Fruit fly (Drosophila melanogaster) whole organism, embryonic: ENCODE data around the gene Zaf1.

Experiments used
- CG10431 ChIP-seq: fragments of 200-800 bp; sonication (Bioruptor generic); optimal IDR thresholded peaks from 3 replicates; lab custom pipeline; 2018; ENCODE audit warnings: missing biosample characterization, mild to moderate bottlenecking, missing genetic modification characterization
- CG11247 ChIP-seq: fragments of 200-800 bp; sonication (Bioruptor generic); IDR thresholded peaks from 2 replicates; pipeline ENCODE4 v1.3.6; 2022; ENCODE audit warnings: missing biosample characterization, missing genetic modification characterization
- CG11560 ChIP-seq: fragments of 200-800 bp; sonication (Bioruptor generic); IDR thresholded peaks from 3 replicates; pipeline ENCODE4 v1.3.6; 2022; ENCODE audit warnings: missing biosample characterization, missing genetic modification characterization
- CG12104 ChIP-seq: fragments of 200-800 bp; sonication (Bioruptor generic); optimal IDR thresholded peaks from 3 replicates; lab custom pipeline; 2016; ENCODE audit warnings: missing biosample characterization, missing genetic modification characterization
- CG13424 ChIP-seq: fragments of 200-800 bp; sonication (Bioruptor generic); optimal IDR thresholded peaks from 2 replicates; lab custom pipeline; 2019; ENCODE audit warnings: missing biosample characterization, mild to moderate bottlenecking, missing genetic modification characterization, moderate library complexity
- CG14441 ChIP-seq: fragments of 200-800 bp; sonication (Bioruptor generic); IDR thresholded peaks from 2 replicates; pipeline ENCODE4 v1.3.6; 2022; ENCODE audit warnings: missing biosample characterization, missing genetic modification characterization
- CG15514 ChIP-seq: fragments of 200-800 bp; sonication (Bioruptor generic); optimal IDR thresholded peaks from 3 replicates; lab custom pipeline; 2017; ENCODE audit warnings: missing biosample characterization, missing genetic modification characterization, mild to moderate bottlenecking, moderate library complexity, missing genetic modification reagents
- CG1602 ChIP-seq: fragments of 200-800 bp; sonication (Bioruptor generic); optimal IDR thresholded peaks from 3 replicates; lab custom pipeline; 2016; ENCODE audit warnings: missing biosample characterization, missing genetic modification characterization
- CG17186 ChIP-seq: fragments of 200-800 bp; sonication (Bioruptor generic); optimal IDR thresholded peaks from 3 replicates; lab custom pipeline; 2017; ENCODE audit warnings: missing biosample characterization, missing genetic modification reagents, missing genetic modification characterization
- CG18619 ChIP-seq: fragments of 200-800 bp; sonication (Bioruptor generic); optimal IDR thresholded peaks from 3 replicates; lab custom pipeline; 2017; ENCODE audit warnings: missing biosample characterization, mild to moderate bottlenecking, missing genetic modification characterization
- CG2202 ChIP-seq: fragments of 200-800 bp; sonication (Bioruptor generic); optimal IDR thresholded peaks from 2 replicates; lab custom pipeline; 2018; ENCODE audit warnings: missing biosample characterization, mild to moderate bottlenecking, missing genetic modification characterization
- CG30020 ChIP-seq: fragments of 200-800 bp; optimal IDR thresholded peaks from 2 replicates; lab custom pipeline; 2019; ENCODE audit warnings: missing biosample characterization, mild to moderate bottlenecking, missing genetic modification characterization, moderate library complexity
- CG32767 ChIP-seq: fragments of 200-800 bp; sonication (Bioruptor generic); IDR thresholded peaks from 2 replicates; pipeline ENCODE4 v1.3.6; 2022; ENCODE audit warnings: missing biosample characterization, missing genetic modification characterization
- CG3838 ChIP-seq: fragments of 200-800 bp; sonication (Bioruptor generic); optimal IDR thresholded peaks from 3 replicates; lab custom pipeline; 2016; ENCODE audit warnings: missing biosample characterization, missing genetic modification characterization
- CG8478 ChIP-seq: fragments of >200 bp; optimal IDR thresholded peaks from 2 replicates; lab custom pipeline; 2018
- D19A ChIP-seq: fragments of 200-800 bp; optimal IDR thresholded peaks from 3 replicates; lab custom pipeline; 2019; ENCODE audit warnings: missing biosample characterization, mild to moderate bottlenecking, missing genetic modification characterization, moderate library complexity
- Dll ChIP-seq: fragments of 200-800 bp; sonication (Bioruptor generic); IDR thresholded peaks from 4 replicates; pipeline ENCODE4 v1.3.6; 2022; ENCODE audit warnings: missing biosample characterization, missing genetic modification characterization; ENCODE audit not compliant: partially characterized antibody
- HLH54F ChIP-seq: fragments of 200-800 bp; sonication (Bioruptor generic); optimal IDR thresholded peaks from 3 replicates; lab custom pipeline; 2016; ENCODE audit warnings: missing biosample characterization, missing genetic modification characterization
- Hr51 ChIP-seq, 2 experiments: fragments of 200-800 bp; sonication (Bioruptor generic); optimal IDR thresholded peaks; 2 replicates in 1 of 2; 3 replicates in 1 of 2; lab custom pipeline; 2016 to 2018; ENCODE audit warnings: missing biosample characterization in 2 of 2, missing genetic modification characterization in 2 of 2, mild to moderate bottlenecking in 1 of 2, moderate library complexity in 1 of 2
- Kr ChIP-seq: fragments of 200-800 bp; sonication (Bioruptor generic); optimal IDR thresholded peaks from 2 replicates; lab custom pipeline; 2017; ENCODE audit warnings: missing biosample characterization, mild to moderate bottlenecking, missing genetic modification characterization
- Meics ChIP-seq: fragments of 200-800 bp; sonication (Bioruptor generic); optimal IDR thresholded peaks from 2 replicates; lab custom pipeline; 2017; ENCODE audit warnings: missing biosample characterization, mild to moderate bottlenecking, missing genetic modification characterization
- NC2α ChIP-seq: fragments of 200-800 bp; sonication (Bioruptor generic); optimal IDR thresholded peaks from 2 replicates; lab custom pipeline; 2016; ENCODE audit warnings: missing biosample characterization, missing genetic modification characterization
- Nf-YB ChIP-seq: fragments of 200-800 bp; sonication (Bioruptor generic); optimal IDR thresholded peaks from 3 replicates; lab custom pipeline; 2019; ENCODE audit warnings: missing biosample characterization, mild to moderate bottlenecking, missing genetic modification characterization, moderate library complexity
- NfI ChIP-seq: fragments of 200-800 bp; sonication (Bioruptor generic); optimal IDR thresholded peaks from 3 replicates; lab custom pipeline; 2018; ENCODE audit warnings: missing biosample characterization, mild to moderate bottlenecking, missing genetic modification characterization, moderate library complexity
- Opbp ChIP-seq: fragments of 200-800 bp; sonication (Bioruptor generic); IDR thresholded peaks from 3 replicates; pipeline ENCODE4 v1.3.6; 2022; ENCODE audit warnings: missing biosample characterization, missing genetic modification characterization; ENCODE audit not compliant: partially characterized antibody
- abd-A ChIP-seq: fragments of 200-800 bp; sonication (Bioruptor generic); optimal IDR thresholded peaks from 3 replicates; lab custom pipeline; 2019; ENCODE audit warnings: missing biosample characterization, mild to moderate bottlenecking, missing genetic modification characterization, moderate library complexity
- caup ChIP-seq: fragments of 200-800 bp; sonication (Bioruptor generic); optimal IDR thresholded peaks from 3 replicates; lab custom pipeline; 2017; ENCODE audit warnings: missing biosample characterization, mild to moderate bottlenecking, missing genetic modification characterization, moderate library complexity; ENCODE audit not compliant: severe bottlenecking
- chm ChIP-seq: fragments of 200-800 bp; sonication (Bioruptor generic); IDR thresholded peaks from 2 replicates; pipeline ENCODE4 v1.3.6; 2022; ENCODE audit warnings: missing biosample characterization, missing genetic modification characterization
- dmrt99B ChIP-seq: fragments of 200-800 bp; sonication (Bioruptor generic); optimal IDR thresholded peaks from 2 replicates; lab custom pipeline; 2018; ENCODE audit warnings: missing biosample characterization, mild to moderate bottlenecking, missing genetic modification characterization, moderate library complexity
- dpn ChIP-seq, 2 experiments: fragments of 200-800 bp; sonication (Bioruptor generic); optimal IDR thresholded peaks; 3 replicates each; lab custom pipeline; 2016; ENCODE audit warnings: missing biosample characterization in 2 of 2, missing genetic modification characterization in 2 of 2
- fd3F ChIP-seq: fragments of 200-800 bp; sonication (Bioruptor generic); optimal IDR thresholded peaks from 2 replicates; lab custom pipeline; 2018; ENCODE audit warnings: missing biosample characterization, mild to moderate bottlenecking, missing genetic modification characterization, moderate library complexity
- gsb ChIP-seq: fragments of 200-800 bp; sonication (Bioruptor generic); IDR thresholded peaks from 2 replicates; pipeline ENCODE4 v1.3.6; 2022; ENCODE audit warnings: missing biosample characterization, missing genetic modification characterization
- hbn ChIP-seq: fragments of 200-800 bp; sonication (Bioruptor generic); IDR thresholded peaks from 2 replicates; pipeline ENCODE4 v1.3.6; 2022; ENCODE audit warnings: missing biosample characterization, missing genetic modification characterization; ENCODE audit not compliant: partially characterized antibody
- her ChIP-seq: fragments of 200-800 bp; sonication (Bioruptor generic); optimal IDR thresholded peaks from 2 replicates; lab custom pipeline; 2016; ENCODE audit warnings: missing biosample characterization, missing genetic modification characterization
- hth ChIP-seq: fragments of >200 bp; optimal IDR thresholded peaks from 2 replicates; lab custom pipeline; 2017; ENCODE audit warnings: inconsistent platforms
- lab ChIP-seq: fragments of 200-800 bp; sonication (Bioruptor generic); optimal IDR thresholded peaks from 3 replicates; lab custom pipeline; 2017; ENCODE audit warnings: missing biosample characterization, missing genetic modification characterization, mild to moderate bottlenecking, moderate library complexity, missing genetic modification reagents
- lov ChIP-seq, 2 experiments: fragments of 200-800 bp in 1 of 2; fragments of >200 bp in 1 of 2; sonication (Bioruptor generic) in 1 of 2; IDR thresholded peaks in 1 of 2; optimal IDR thresholded peaks in 1 of 2; 2 replicates in 1 of 2; 3 replicates in 1 of 2; pipeline versions ENCODE4 v1.3.6 to Lab custom; 2017 to 2022; ENCODE audit warnings: missing biosample characterization in 1 of 2, missing genetic modification characterization in 1 of 2
- nerfin-2 ChIP-seq: fragments of 200-800 bp; sonication (Bioruptor generic); IDR thresholded peaks from 2 replicates; pipeline ENCODE4 v1.3.6; 2022; ENCODE audit warnings: missing biosample characterization, missing genetic modification characterization; ENCODE audit not compliant: partially characterized antibody
- nmo ChIP-seq: fragments of 200-800 bp; sonication (Bioruptor generic); optimal IDR thresholded peaks from 2 replicates; lab custom pipeline; 2018; ENCODE audit warnings: missing biosample characterization, mild to moderate bottlenecking, missing genetic modification characterization, moderate library complexity
- org-1 ChIP-seq: fragments of 200-800 bp; sonication (Bioruptor generic); optimal IDR thresholded peaks from 2 replicates; lab custom pipeline; 2017; ENCODE audit warnings: missing biosample characterization, missing genetic modification characterization
- pum ChIP-seq: fragments of 200-800 bp; sonication (Bioruptor generic); optimal IDR thresholded peaks from 2 replicates; lab custom pipeline; 2016; ENCODE audit warnings: missing biosample characterization, missing genetic modification characterization
- sisA ChIP-seq: fragments of 200-800 bp; sonication (Bioruptor generic); IDR thresholded peaks from 2 replicates; pipeline ENCODE4 v1.3.6; 2022; ENCODE audit warnings: missing biosample characterization, missing genetic modification characterization
- slp2 ChIP-seq: fragments of 200-800 bp; sonication (Bioruptor generic); optimal IDR thresholded peaks from 2 replicates; lab custom pipeline; 2016; ENCODE audit warnings: missing biosample characterization, missing genetic modification characterization
- so ChIP-seq: fragments of 200-800 bp; sonication (Bioruptor generic); IDR thresholded peaks from 3 replicates; pipeline ENCODE4 v1.3.6; 2022; ENCODE audit warnings: missing biosample characterization, missing genetic modification characterization
- stwl ChIP-seq: fragments of 200-800 bp; sonication (Bioruptor generic); optimal IDR thresholded peaks from 3 replicates; lab custom pipeline; 2018; ENCODE audit warnings: missing biosample characterization, mild to moderate bottlenecking, missing genetic modification characterization, moderate library complexity
- tio ChIP-seq: fragments of 200-800 bp; sonication (Bioruptor generic); optimal IDR thresholded peaks from 2 replicates; lab custom pipeline; 2017; ENCODE audit warnings: missing biosample characterization, missing genetic modification characterization, inconsistent platforms
- unc-4 ChIP-seq: fragments of 200-800 bp; sonication (Bioruptor generic); IDR thresholded peaks from 2 replicates; pipeline ENCODE4 v1.3.6; 2022; ENCODE audit warnings: missing biosample characterization, missing genetic modification characterization; ENCODE audit not compliant: partially characterized antibody
- yki ChIP-seq: fragments of >200 bp; optimal IDR thresholded peaks from 3 replicates; lab custom pipeline; 2018

Gene Zaf1

dm6 chr3R:11619709-11620409, 5.6 kb downstream of the Zaf1 start, which contains the start of the genes Jupiter and CG14710 (continued):
- no peak for TF ChIP-seq CG8478 (lab: Kevin White, UChicago)
- peak; percentile 63 for TF ChIP-seq CG1602 (GFP tag; lab: Kevin White, UChicago)
- TF ChIP-seq CG2202 (tag; lab: Kevin White, UChicago) = peak; percentile 45
- TF ChIP-seq stwl (tag; lab: Kevin White, UChicago) = peak; percentile 82
- peak; percentile 77 for TF ChIP-seq CG11247
- peak; percentile 51; the same call in 1 of the 2 replicates for TF ChIP-seq gsb (GFP tag; lab: Robert Waterston, UW)
- no peak for TF ChIP-seq CG18619 (GFP tag; lab: Kevin White, UChicago)
- no peak for TF ChIP-seq hbn (GFP tag; lab: Robert Waterston, UW)
- TF ChIP-seq dmrt99B (tag; lab: Kevin White, UChicago) = no peak
- peak; percentile 34; the same call in 1 of the 2 replicates for TF ChIP-seq CG32767 (GFP tag; lab: Robert Waterston, UW)
- TF ChIP-seq so (GFP tag; lab: Robert Waterston, UW) = peak; percentile 80; the same call in 1 of the 3 replicates
- peak; percentile 60 for TF ChIP-seq NfI (GFP tag; lab: Kevin White, UChicago)
- TF ChIP-seq fd3F (GFP tag; lab: Kevin White, UChicago) = peak; percentile 13
- peak; percentile 38 for TF ChIP-seq Nf-YB (GFP tag; lab: Kevin White, UChicago)
- TF ChIP-seq org-1 (GFP tag; lab: Kevin White, UChicago) = no peak
- peak; percentile 66 for TF ChIP-seq CG14441 (GFP tag; lab: Robert Waterston, UW)
- no peak; the same call in 2 of the 3 replicates for TF ChIP-seq Opbp (GFP tag; lab: Robert Waterston, UW)
- TF ChIP-seq caup (GFP tag; lab: Kevin White, UChicago) = peak; percentile 53
- peak; percentile 75 for TF ChIP-seq pum (GFP tag; lab: Kevin White, UChicago)
- TF ChIP-seq CG12104 (GFP tag; lab: Kevin White, UChicago) = peak; percentile 1
- peak; percentile 65 for TF ChIP-seq NC2α
- peak; percentile 68 for TF ChIP-seq CG13424
- peak; percentile 18 for TF ChIP-seq CG17186 (GFP tag; lab: Kevin White, UChicago)
- TF ChIP-seq nmo (GFP tag; lab: Kevin White, UChicago) = peak; percentile 81
- TF ChIP-seq CG3838 (GFP tag; lab: Kevin White, UChicago) = peak; percentile 21
- no peak for TF ChIP-seq yki (lab: Kevin White, UChicago)
- 0 out of 2 replicates have a peak, but pooled peaks have one; percentile 30 for TF ChIP-seq unc-4 (GFP tag; lab: Robert Waterston, UW)
- peak; percentile 80 for TF ChIP-seq CG15514 (GFP tag; lab: Kevin White, UChicago)
- peak; percentile 69 for TF ChIP-seq slp2 (GFP tag; lab: Kevin White, UChicago)
- TF ChIP-seq CG11560 (tag; lab: Robert Waterston, UW) = no peak
- TF ChIP-seq Kr = no peak
- no peak for TF ChIP-seq tio (GFP tag; lab: Kevin White, UChicago)
- TF ChIP-seq dpn (GFP tag; optimal IDR thresholded peaks at IDR 0.05; lab: Kevin White, UChicago) = peak; percentile 80 to 83
- TF ChIP-seq chm (GFP tag; lab: Robert Waterston, UW) = peak; percentile 68
- TF ChIP-seq CG10431 (GFP tag; lab: Kevin White, UChicago) = peak; percentile 31
- TF ChIP-seq hth (lab: Kevin White, UChicago) = no peak
- TF ChIP-seq HLH54F (GFP tag; lab: Kevin White, UChicago) = peak; percentile 83
- TF ChIP-seq nerfin-2 (GFP tag; lab: Robert Waterston, UW) = no peak
- TF ChIP-seq sisA = peak; percentile 72
- no peak for TF ChIP-seq lab (GFP tag; lab: Kevin White, UChicago)
- peak; percentile 23 for TF ChIP-seq D19A (tag; lab: Kevin White, UChicago)
- peak; percentile 43 for TF ChIP-seq Meics
- TF ChIP-seq lov (optimal IDR thresholded peaks at IDR 0.05; lab: Kevin White, UChicago) = no peak
- TF ChIP-seq lov (GFP tag; IDR thresholded peaks at IDR 0.05; lab: Robert Waterston, UW) = 0 out of 3 replicates have a peak, but pooled peaks have one; percentile 60
- TF ChIP-seq Hr51 (GFP tag; optimal IDR thresholded peaks at IDR 0.05; lab: Kevin White, UChicago) = peak; percentile 23 to 69
- TF ChIP-seq her (GFP tag; lab: Kevin White, UChicago) = peak; percentile 78
- peak; percentile 40; the same call in 1 of the 4 replicates for TF ChIP-seq Dll (GFP tag; lab: Robert Waterston, UW)
- TF ChIP-seq abd-A (tag; lab: Kevin White, UChicago) = no peak
- TF ChIP-seq CG30020 (tag; lab: Kevin White, UChicago) = peak; percentile 71
